Worm (Caenorhabditis elegans) whole organism, mixed stage, embryonic: Measurements from ENCODE around the gene F09G2.8.

Source experiments
- hlh-1 ChIP-seq: fragments of 150-350 bp; optimal IDR thresholded peaks from 2 replicates; lab custom pipeline; 2014; ENCODE audit warnings: missing biosample characterization, missing genetic modification reagents, missing genetic modification characterization
- mab-5 ChIP-seq: fragments of 150-350 bp; optimal IDR thresholded peaks from 2 replicates; lab custom pipeline; 2014; ENCODE audit warnings: missing biosample characterization, missing genetic modification characterization
- mep-1 ChIP-seq: fragments of 150-350 bp; optimal IDR thresholded peaks from 2 replicates; lab custom pipeline; 2017; ENCODE audit warnings: missing biosample characterization, missing genetic modification reagents, missing genetic modification characterization, inconsistent platforms
- pha-4 ChIP-seq: fragments of 150-350 bp; optimal IDR thresholded peaks from 2 replicates; lab custom pipeline; 2018; ENCODE audit warnings: missing biosample characterization, missing genetic modification reagents, missing genetic modification characterization
- unc-62 ChIP-seq: fragments of 150-350 bp; optimal IDR thresholded peaks from 2 replicates; lab custom pipeline; 2014; ENCODE audit warnings: missing biosample characterization, missing genetic modification reagents, missing genetic modification characterization
- ztf-11 ChIP-seq: fragments of 150-350 bp; optimal IDR thresholded peaks from 2 replicates; lab custom pipeline; 2014; ENCODE audit warnings: missing biosample characterization, missing genetic modification characterization

- no peak for TF ChIP-seq unc-62 (GFP tag; lab: Kevin White, UChicago)
- no peak for TF ChIP-seq ztf-11 (tag; lab: Kevin White, UChicago)
- no peak for TF ChIP-seq pha-4 (tag; lab: Kevin White, UChicago)
- TF ChIP-seq mab-5: no peak
- no peak for TF ChIP-seq mep-1
- no peak for TF ChIP-seq hlh-1 (tag; lab: Kevin White, UChicago)
These were observed 29.3 kb downstream of the F09G2.8 start, which contains the start of gene srh-83 for ce11 chrV:7164210-7164609.
